Fruit fly (Drosophila melanogaster) ovary, adult (tissue): Measurements from ENCODE around the gene CG33298.

ENCODE experiments used
- CG17801 ChIP-seq: fragments of 200-800 bp; optimal IDR thresholded peaks from 2 replicates; lab custom pipeline; 2019; ENCODE audit warnings: missing biosample characterization, mild to moderate bottlenecking, missing genetic modification characterization, moderate library complexity; ENCODE audit not compliant: partially characterized antibody

CG33298 gene

dm6 chr2L:9508547-9509197, 13.4 kb downstream of the CG33298 start:
- TF ChIP-seq CG17801 (GFP tag; lab: Kevin White, UChicago), result no peak

dm6 chr2L:9509653-9510052, 14.4 kb downstream of the CG33298 start:
- no peak for TF ChIP-seq CG17801 (GFP tag; lab: Kevin White, UChicago)

DNA sequence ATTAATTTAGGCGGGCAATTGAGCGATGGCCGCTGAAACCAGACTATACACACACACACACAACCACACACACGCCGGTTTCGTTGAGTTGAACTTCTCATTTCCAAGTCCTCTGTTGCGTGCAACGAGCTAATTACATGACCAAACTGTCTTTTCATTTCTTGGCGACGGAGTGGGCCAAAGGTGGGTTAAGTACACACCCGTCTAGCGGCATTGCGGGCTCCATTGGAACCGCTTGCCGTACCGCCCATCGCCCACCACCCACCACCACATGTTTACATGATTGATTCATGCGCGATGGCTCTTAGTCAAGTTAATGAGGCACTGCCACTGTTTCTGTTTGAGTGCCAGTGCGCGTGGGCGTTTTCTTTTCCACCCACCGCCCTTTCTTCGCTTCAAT, 15.2 kb downstream of the CG33298 start:
- no peak for TF ChIP-seq CG17801 (GFP tag; lab: Kevin White, UChicago)

dm6 chr2L:9512401-9513198, 17.3 kb downstream of the CG33298 start:
- TF ChIP-seq CG17801 (GFP tag; lab: Kevin White, UChicago), result no peak

DNA sequence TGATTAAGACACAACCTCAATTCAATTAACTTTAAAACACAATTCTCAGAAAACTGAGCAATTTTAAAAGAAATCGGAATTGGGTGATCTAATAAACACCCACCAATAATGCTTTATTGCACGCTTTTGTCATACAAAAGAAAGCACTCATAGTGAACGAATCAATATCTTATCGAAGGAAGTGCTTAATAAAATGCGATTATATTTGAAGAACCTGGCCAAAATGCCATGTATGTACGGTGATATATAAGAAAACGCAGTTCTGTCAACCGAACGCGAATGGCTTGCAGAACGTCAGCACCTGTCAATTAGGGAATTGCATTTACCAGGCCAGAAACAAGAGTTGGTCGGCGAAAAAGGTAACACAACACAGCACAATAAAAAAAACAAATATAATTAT, 18.5 kb downstream of the CG33298 start:
- no peak for TF ChIP-seq CG17801 (GFP tag; lab: Kevin White, UChicago)

DNA sequence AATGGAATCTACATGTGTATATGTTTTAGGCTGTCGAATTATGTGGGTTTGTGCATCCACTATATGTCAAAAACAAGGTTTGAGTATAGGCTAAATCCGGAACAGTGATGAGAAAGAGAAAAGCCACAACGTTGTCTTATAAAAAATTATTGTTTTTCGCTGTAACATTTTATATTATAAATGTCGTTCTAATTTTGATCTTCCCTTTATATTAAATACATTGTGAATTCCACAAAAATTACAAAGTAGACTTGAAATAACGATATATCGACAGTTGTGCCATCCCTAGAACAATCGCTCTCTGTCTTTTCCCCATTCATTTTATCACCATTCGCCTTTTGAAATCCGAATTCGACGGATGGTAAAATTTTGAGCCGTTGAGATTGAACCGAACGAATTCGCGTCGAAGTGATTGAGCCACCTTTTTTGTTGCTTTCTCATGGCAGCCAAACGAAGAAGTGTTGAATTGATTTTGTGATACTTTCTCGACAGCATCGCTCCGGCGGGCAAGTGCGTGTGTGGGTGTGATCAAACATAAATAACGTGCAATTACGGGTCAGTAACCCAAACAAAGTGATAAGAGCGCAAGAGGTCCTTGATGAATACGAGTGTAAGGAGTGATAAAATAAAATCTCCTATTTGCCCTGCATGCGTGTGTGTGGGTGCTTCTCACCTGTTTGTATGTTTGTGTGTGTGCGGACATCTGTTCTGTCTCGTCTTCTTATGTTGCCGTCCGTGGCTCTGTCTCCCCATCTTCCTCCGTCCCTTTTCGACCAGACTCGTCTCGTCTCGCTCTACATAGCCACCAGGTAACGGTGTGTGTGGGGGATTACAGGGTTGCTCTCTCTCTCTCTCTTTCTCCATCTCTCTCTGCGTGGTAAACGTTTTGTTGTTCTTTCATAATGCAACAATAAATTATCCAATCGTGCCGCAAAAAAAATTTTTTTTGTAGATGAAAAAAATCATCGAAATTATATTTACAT, 25.9 kb downstream of the CG33298 start, which contains the start of gene Oatp30B:
Gene Oatp30B, plus strand, starts transcription at position 325 of the 983 bp plus-strand sequence.
- peak; percentile 99 for TF ChIP-seq CG17801 (GFP tag; lab: Kevin White, UChicago)

DNA sequence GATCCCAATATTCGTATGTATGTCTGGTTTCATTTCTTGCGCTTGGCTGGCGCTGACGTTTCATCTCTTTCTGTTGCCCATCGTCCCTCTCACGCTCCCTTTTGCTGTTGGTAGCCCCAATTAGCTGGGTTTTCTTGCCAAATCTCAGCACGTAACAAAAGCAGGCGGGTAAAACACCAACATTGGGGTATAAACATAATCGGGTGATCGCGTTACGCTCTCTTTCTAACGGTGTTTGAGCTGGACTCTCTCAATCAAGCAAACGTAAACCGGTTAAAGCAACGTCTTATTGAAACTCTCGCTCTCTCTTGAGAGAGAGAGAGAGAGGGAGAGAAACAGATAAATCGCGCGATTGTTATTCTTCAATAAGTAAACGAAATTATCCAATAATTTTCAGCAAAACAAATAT, 27.5 kb downstream of the CG33298 start:
- TF ChIP-seq CG17801 (GFP tag; lab: Kevin White, UChicago), result no peak

- TF ChIP-seq CG17801 (GFP tag; lab: Kevin White, UChicago), result no peak
These were observed 29.6 kb downstream of the CG33298 start for dm6 chr2L:9524915-9525314.

- TF ChIP-seq CG17801 (GFP tag; lab: Kevin White, UChicago), result peak; percentile 15
These were observed 30.4 kb downstream of the CG33298 start for dm6 chr2L:9525719-9526118.

DNA sequence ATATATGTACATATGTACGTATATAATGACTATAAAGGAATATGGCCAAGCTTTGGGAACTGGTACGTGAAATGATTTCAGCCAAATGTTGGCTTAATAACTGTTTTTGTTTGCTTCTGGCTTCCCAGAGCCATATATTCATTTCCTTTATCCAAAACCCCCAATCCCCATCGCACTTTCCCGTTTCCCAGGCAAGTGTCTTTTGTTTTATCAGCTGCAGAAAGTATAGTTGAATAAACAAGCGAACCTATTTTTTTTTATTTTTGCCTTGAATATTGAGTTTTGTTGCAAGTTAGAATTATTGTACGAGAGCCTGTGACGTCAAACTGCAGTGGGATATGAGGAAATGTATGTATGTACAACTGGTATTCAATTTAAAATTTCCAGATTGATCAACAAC, 31.2 kb downstream of the CG33298 start:
- TF ChIP-seq CG17801 (GFP tag; lab: Kevin White, UChicago), result no peak

DNA sequence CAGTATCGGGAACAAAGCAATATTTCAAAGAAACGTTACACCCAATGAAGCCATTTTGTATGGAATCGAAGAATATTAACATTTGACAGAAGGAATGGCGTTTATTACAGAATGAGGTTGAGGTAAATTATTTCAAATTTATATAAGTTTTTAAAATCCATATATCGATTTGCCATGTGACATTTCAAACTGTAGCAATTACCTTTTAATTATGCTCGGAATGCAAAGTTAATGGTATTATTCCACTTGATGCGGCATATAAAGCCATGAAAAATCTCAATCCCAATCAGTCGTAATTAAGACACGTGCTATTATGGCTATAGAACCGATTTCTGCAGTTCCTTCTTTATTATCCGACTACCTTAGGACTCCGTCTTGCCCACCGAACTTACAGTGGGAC, 32.9 kb downstream of the CG33298 start, which contains the start of gene CG31883:
Gene CG31883, plus strand, starts transcription at position 301 of the 400 bp plus-strand sequence.
- no peak for TF ChIP-seq CG17801 (GFP tag; lab: Kevin White, UChicago)

DNA sequence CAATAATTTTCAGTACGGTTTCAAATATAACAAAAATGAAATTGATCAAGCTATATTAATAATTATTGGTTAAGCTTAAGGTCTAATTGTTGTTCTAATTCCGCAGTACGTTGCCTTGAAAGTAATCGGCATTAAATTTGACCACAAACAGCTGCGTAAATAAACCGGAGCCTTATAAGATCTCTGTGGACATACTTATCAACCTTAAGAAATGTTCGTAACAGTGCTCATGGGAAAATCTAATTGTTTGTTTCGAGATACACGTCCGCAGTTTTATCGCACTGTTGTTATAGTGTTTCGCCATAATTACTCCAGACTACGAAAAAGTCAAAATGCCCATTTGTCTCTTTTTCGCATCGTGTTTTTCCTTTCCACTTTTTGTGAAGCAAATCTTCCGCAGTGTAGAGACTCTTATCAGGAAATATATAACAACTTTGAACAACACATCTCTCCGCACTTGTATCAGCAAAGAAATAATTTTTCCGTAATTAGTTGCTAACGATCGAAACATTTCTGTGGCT, 34.6 kb downstream of the CG33298 start:
- no peak for TF ChIP-seq CG17801 (GFP tag; lab: Kevin White, UChicago)

dm6 chr2L:9539988-9540573, 44.8 kb downstream of the CG33298 start, which contains the start of gene CG17855:
TSS of gene CG17855 (plus strand) at chr2L:9540523.
- TF ChIP-seq CG17801 (GFP tag; lab: Kevin White, UChicago), result peak; percentile 19

- no peak for TF ChIP-seq CG17801 (GFP tag; lab: Kevin White, UChicago)
These were observed 47.3 kb downstream of the CG33298 start, which contains the start of gene Cpr30B for dm6 chr2L:9542578-9542977. TSS of gene Cpr30B (plus strand) at chr2L:9542878.
